Worm (Caenorhabditis elegans): ENCODE data around the gene glb-4.

The glb-4 gene

ce11 chrII:11096233-11096632 lies 14.8 kb downstream of the glb-4 start, which contains the start of gene nbs-1:
nbs-1 (minus strand) TSS chrII:11096478.
- TF ChIP-seq tbx-37 (GFP tag; conservative IDR thresholded peaks at IDR 0.05) (no peak), ceh-36 (tag; optimal IDR thresholded peaks at IDR 0.05) (no peak), B0310.2 (tag; optimal IDR thresholded peaks at IDR 0.05) (no peak), scrt-1 (GFP tag; IDR thresholded peaks at IDR 0.05) (no peak), ets-7 (tag; optimal IDR thresholded peaks at IDR 0.05) (no peak), hnd-1 (tag; optimal IDR thresholded peaks at IDR 0.05) (no peak), pes-1 (GFP tag; IDR thresholded peaks at IDR 0.05) (no peak), ceh-13 (GFP tag; optimal IDR thresholded peaks at IDR 0.05) (no peak), F13C5.2 (tag; optimal IDR thresholded peaks at IDR 0.05) (no peak), hmbx-1 (tag; optimal IDR thresholded peaks at IDR 0.05) (no peak)

ce11 chrII:11094431-11094830 lies 16.6 kb downstream of the glb-4 start:
- no peak for TF ChIP-seq tbx-37 (GFP tag; conservative IDR thresholded peaks at IDR 0.05)
- TF ChIP-seq aly-1 (tag; optimal IDR thresholded peaks at IDR 0.05), result no peak
- TF ChIP-seq scrt-1 (GFP tag; IDR thresholded peaks at IDR 0.05), result no peak
- no peak for TF ChIP-seq ama-1 (optimal IDR thresholded peaks at IDR 0.05)
- TF ChIP-seq ceh-36 (tag; optimal IDR thresholded peaks at IDR 0.05), result no peak
- TF ChIP-seq sea-1 (GFP tag; conservative IDR thresholded peaks at IDR 0.05), result no peak
- no peak for TF ChIP-seq hmg-4 (GFP tag; optimal IDR thresholded peaks at IDR 0.05)

ce11 chrII:11092413-11092812 lies 18.6 kb downstream of the glb-4 start, which contains the start of gene rpl-42:
rpl-42 (plus strand) TSS chrII:11092713.
- TF ChIP-seq ama-1 (optimal IDR thresholded peaks at IDR 0.05) (no peak), hmg-4 (GFP tag; optimal IDR thresholded peaks at IDR 0.05) (no peak), aly-1 (tag; optimal IDR thresholded peaks at IDR 0.05) (no peak), ceh-13 (GFP tag; optimal IDR thresholded peaks at IDR 0.05) (no peak), F13C5.2 (tag; optimal IDR thresholded peaks at IDR 0.05) (no peak), tra-4 (tag; optimal IDR thresholded peaks at IDR 0.05) (no peak), B0310.2 (tag; optimal IDR thresholded peaks at IDR 0.05) (no peak), ets-7 (tag; optimal IDR thresholded peaks at IDR 0.05) (no peak), pes-1 (GFP tag; IDR thresholded peaks at IDR 0.05) (no peak), hmbx-1 (tag; optimal IDR thresholded peaks at IDR 0.05) (no peak), flt-1 (GFP tag; IDR thresholded peaks at IDR 0.05) (no peak), sea-1 (GFP tag; conservative IDR thresholded peaks at IDR 0.05) (no peak), tbx-37 (GFP tag; conservative IDR thresholded peaks at IDR 0.05) (no peak), ceh-36 (tag; optimal IDR thresholded peaks at IDR 0.05) (no peak), scrt-1 (GFP tag; IDR thresholded peaks at IDR 0.05) (no peak), tbx-11 (GFP tag; IDR thresholded peaks at IDR 0.05) (no peak), hnd-1 (tag; optimal IDR thresholded peaks at IDR 0.05) (no peak)

- no peak for TF ChIP-seq scrt-1 (GFP tag; IDR thresholded peaks at IDR 0.05)
- TF ChIP-seq sea-1 (GFP tag; conservative IDR thresholded peaks at IDR 0.05), result no peak
- TF ChIP-seq tbx-11 (GFP tag; IDR thresholded peaks at IDR 0.05), result no peak
- TF ChIP-seq ceh-13 (GFP tag; optimal IDR thresholded peaks at IDR 0.05), result no peak
- no peak for TF ChIP-seq tra-4 (tag; optimal IDR thresholded peaks at IDR 0.05)
- TF ChIP-seq F13C5.2 (tag; optimal IDR thresholded peaks at IDR 0.05), result no peak
- no peak for TF ChIP-seq hnd-1 (tag; optimal IDR thresholded peaks at IDR 0.05)
- TF ChIP-seq tbx-37 (GFP tag; conservative IDR thresholded peaks at IDR 0.05), result no peak
Observed at ce11 chrII:11091577-11091976, 19.4 kb downstream of the glb-4 start.

ce11 chrII:11089356-11089755 lies 21.7 kb downstream of the glb-4 start, which contains the start of gene unc-53:
unc-53 (minus strand) TSS chrII:11089456.
- TF ChIP-seq hnd-1 (tag; optimal IDR thresholded peaks at IDR 0.05) (no peak), sea-1 (GFP tag; conservative IDR thresholded peaks at IDR 0.05) (no peak), ceh-13 (GFP tag; optimal IDR thresholded peaks at IDR 0.05) (no peak)

- no peak for TF ChIP-seq ceh-36 (tag; optimal IDR thresholded peaks at IDR 0.05)
- TF ChIP-seq hmg-4 (GFP tag; optimal IDR thresholded peaks at IDR 0.05), result no peak
- no peak for TF ChIP-seq hmbx-1 (tag; optimal IDR thresholded peaks at IDR 0.05)
- TF ChIP-seq flt-1 (GFP tag; IDR thresholded peaks at IDR 0.05), result no peak
- TF ChIP-seq scrt-1 (GFP tag; IDR thresholded peaks at IDR 0.05), result 0 out of 2 replicates have a peak, but pooled peaks have one; percentile 18
Observed at ce11 chrII:11088137-11088536, 22.9 kb downstream of the glb-4 start.

- TF ChIP-seq ceh-13 (GFP tag; optimal IDR thresholded peaks at IDR 0.05) (no peak), tra-4 (tag; optimal IDR thresholded peaks at IDR 0.05) (no peak), scrt-1 (GFP tag; IDR thresholded peaks at IDR 0.05) (no peak), aly-1 (tag; optimal IDR thresholded peaks at IDR 0.05) (no peak), ceh-36 (tag; optimal IDR thresholded peaks at IDR 0.05) (no peak), hmbx-1 (tag; optimal IDR thresholded peaks at IDR 0.05) (no peak), F13C5.2 (tag; optimal IDR thresholded peaks at IDR 0.05) (no peak), ama-1 (optimal IDR thresholded peaks at IDR 0.05) (no peak), B0310.2 (tag; optimal IDR thresholded peaks at IDR 0.05) (no peak), tbx-37 (GFP tag; conservative IDR thresholded peaks at IDR 0.05) (no peak), hnd-1 (tag; optimal IDR thresholded peaks at IDR 0.05) (no peak), tbx-11 (GFP tag; IDR thresholded peaks at IDR 0.05) (no peak), flt-1 (GFP tag; IDR thresholded peaks at IDR 0.05) (no peak), ets-7 (tag; optimal IDR thresholded peaks at IDR 0.05) (no peak), pes-1 (GFP tag; IDR thresholded peaks at IDR 0.05) (no peak), sea-1 (GFP tag; conservative IDR thresholded peaks at IDR 0.05) (no peak), hmg-4 (GFP tag; optimal IDR thresholded peaks at IDR 0.05) (no peak)
Observed at ce11 chrII:11086770-11087169, 24.2 kb downstream of the glb-4 start.

ce11 chrII:11076550-11076949 lies 34.5 kb downstream of the glb-4 start:
- TF ChIP-seq hmg-4 (GFP tag; optimal IDR thresholded peaks at IDR 0.05) (no peak), hnd-1 (tag; optimal IDR thresholded peaks at IDR 0.05) (no peak), pes-1 (GFP tag; IDR thresholded peaks at IDR 0.05) (no peak), aly-1 (tag; optimal IDR thresholded peaks at IDR 0.05) (no peak), ama-1 (optimal IDR thresholded peaks at IDR 0.05) (no peak), ets-7 (tag; optimal IDR thresholded peaks at IDR 0.05) (no peak), scrt-1 (GFP tag; IDR thresholded peaks at IDR 0.05) (no peak), F13C5.2 (tag; optimal IDR thresholded peaks at IDR 0.05) (no peak), tbx-37 (GFP tag; conservative IDR thresholded peaks at IDR 0.05) (no peak), tbx-11 (GFP tag; IDR thresholded peaks at IDR 0.05) (no peak), flt-1 (GFP tag; IDR thresholded peaks at IDR 0.05) (no peak)
